Worm (Caenorhabditis elegans): ENCODE data around the gene adr-2.

ce11 chrIII:7258931-7259330 lies 26.2 kb upstream of the adr-2 start, which contains the start of gene B0361.4:
- TF ChIP-seq hlh-1 (tag; optimal IDR thresholded peaks at IDR 0.05) = no peak
- TF ChIP-seq nhr-237 (tag; optimal IDR thresholded peaks at IDR 0.05) = no peak
- TF ChIP-seq unc-39 (tag; optimal IDR thresholded peaks at IDR 0.05) = no peak
- no peak for TF ChIP-seq tbx-8 (GFP tag; optimal IDR thresholded peaks at IDR 0.05)
- TF ChIP-seq unc-62 (GFP tag; optimal IDR thresholded peaks at IDR 0.05) = no peak
- TF ChIP-seq snpc-4 (tag; optimal IDR thresholded peaks at IDR 0.05) = no peak
- no peak for TF ChIP-seq lsy-2 (tag; optimal IDR thresholded peaks at IDR 0.05)
- TF ChIP-seq ces-1 (GFP tag; optimal IDR thresholded peaks at IDR 0.05) = no peak
- TF ChIP-seq elt-1 (tag; optimal IDR thresholded peaks at IDR 0.05; ENCODE audit: borderline replicate concordance, insufficient read depth) = no peak
- no peak for TF ChIP-seq lin-32 (GFP tag; optimal IDR thresholded peaks at IDR 0.05)
- no peak for TF ChIP-seq ham-2 (GFP tag; optimal IDR thresholded peaks at IDR 0.05)
- no peak for TF ChIP-seq blmp-1 (tag; optimal IDR thresholded peaks at IDR 0.05)
- no peak for TF ChIP-seq nhr-28 (tag; optimal IDR thresholded peaks at IDR 0.05)
- no peak for TF ChIP-seq nhr-2 (tag; optimal IDR thresholded peaks at IDR 0.05)

Data from whole organism, mixed stage, embryonic.